Fruit fly (Drosophila melanogaster) whole organism, embryonic: ENCODE measurements around the gene stops.

ENCODE experiments used
- Bgb ChIP-seq: fragments of 200-800 bp; sonication (Bioruptor generic); IDR thresholded peaks from 2 replicates; pipeline ENCODE4 v1.3.6; 2022; ENCODE audit warnings: missing biosample characterization, missing genetic modification characterization; ENCODE audit not compliant: partially characterized antibody
- CG10979 ChIP-seq: fragments of 200-800 bp; sonication (Bioruptor generic); optimal IDR thresholded peaks from 2 replicates; lab custom pipeline; 2018; ENCODE audit warnings: missing biosample characterization, mild to moderate bottlenecking, missing genetic modification characterization, moderate library complexity
- CG11093 ChIP-seq: fragments of 200-800 bp; sonication (Bioruptor generic); IDR thresholded peaks from 3 replicates; pipeline ENCODE4 v1.3.6; 2022; ENCODE audit warnings: missing biosample characterization, missing genetic modification characterization
- CG12744 ChIP-seq: fragments of 200-800 bp; sonication (Bioruptor generic); optimal IDR thresholded peaks from 2 replicates; lab custom pipeline; 2016; ENCODE audit warnings: missing biosample characterization, missing genetic modification characterization
- CG14860 ChIP-seq: fragments of 200-800 bp; sonication (Bioruptor generic); IDR thresholded peaks from 3 replicates; pipeline ENCODE4 v1.3.6; 2022; ENCODE audit warnings: missing biosample characterization, missing genetic modification characterization; ENCODE audit not compliant: partially characterized antibody
- CG16813 ChIP-seq: fragments of 200-800 bp; sonication (Bioruptor generic); IDR thresholded peaks from 3 replicates; pipeline ENCODE4 v1.3.6; 2022; ENCODE audit warnings: missing biosample characterization, missing genetic modification characterization; ENCODE audit not compliant: partially characterized antibody
- CG17385 ChIP-seq: fragments of 200-800 bp; sonication (Bioruptor generic); optimal IDR thresholded peaks from 3 replicates; lab custom pipeline; 2018; ENCODE audit warnings: missing biosample characterization, mild to moderate bottlenecking, missing genetic modification characterization
- CG18262 ChIP-seq: fragments of 200-800 bp; optimal IDR thresholded peaks from 3 replicates; lab custom pipeline; 2019; ENCODE audit warnings: missing biosample characterization, mild to moderate bottlenecking, missing genetic modification characterization, moderate library complexity
- CG18476 ChIP-seq: fragments of 200-800 bp; sonication (Bioruptor generic); optimal IDR thresholded peaks from 2 replicates; lab custom pipeline; 2016; ENCODE audit warnings: missing biosample characterization, mild to moderate bottlenecking, missing genetic modification characterization
- CG2116 ChIP-seq: fragments of 200-800 bp; sonication (Bioruptor generic); optimal IDR thresholded peaks from 3 replicates; lab custom pipeline; 2018; ENCODE audit warnings: missing biosample characterization, mild to moderate bottlenecking, missing genetic modification characterization
- CG2199 ChIP-seq: fragments of 200-800 bp; sonication (Bioruptor generic); IDR thresholded peaks from 3 replicates; pipeline ENCODE4 v1.3.6; 2022; ENCODE audit warnings: missing biosample characterization, missing genetic modification characterization
- CG42726 ChIP-seq: fragments of 200-800 bp; sonication (Bioruptor generic); IDR thresholded peaks from 2 replicates; pipeline ENCODE4 v1.3.6; 2022; ENCODE audit warnings: missing biosample characterization, missing genetic modification characterization; ENCODE audit not compliant: partially characterized antibody
- CG4617 ChIP-seq: fragments of 200-800 bp; sonication (Bioruptor generic); optimal IDR thresholded peaks from 3 replicates; lab custom pipeline; 2016; ENCODE audit warnings: missing biosample characterization, missing genetic modification characterization, borderline replicate concordance
- CG6791 ChIP-seq: fragments of 200-800 bp; sonication (Bioruptor generic); IDR thresholded peaks from 3 replicates; pipeline ENCODE4 v1.3.6; 2022; ENCODE audit warnings: missing biosample characterization, missing genetic modification characterization; ENCODE audit not compliant: partially characterized antibody
- CG7963 ChIP-seq: fragments of 200-800 bp; sonication (Bioruptor generic); IDR thresholded peaks from 3 replicates; pipeline ENCODE4 v1.3.6; 2022; ENCODE audit warnings: missing biosample characterization, missing genetic modification characterization; ENCODE audit not compliant: partially characterized antibody
- CG9215 ChIP-seq: fragments of 200-800 bp; sonication (Bioruptor generic); IDR thresholded peaks from 2 replicates; pipeline ENCODE4 v1.3.6; 2022; ENCODE audit warnings: missing biosample characterization, missing genetic modification characterization
- CG9797 ChIP-seq: fragments of 200-800 bp; sonication (Bioruptor generic); optimal IDR thresholded peaks from 3 replicates; lab custom pipeline; 2018; ENCODE audit warnings: missing biosample characterization, mild to moderate bottlenecking, missing genetic modification characterization
- CG9932 ChIP-seq: fragments of 200-800 bp; sonication (Bioruptor generic); IDR thresholded peaks from 2 replicates; pipeline ENCODE4 v1.3.6; 2022; ENCODE audit warnings: missing biosample characterization, missing genetic modification characterization
- Dad ChIP-seq: fragments of 200-800 bp; sonication (Bioruptor generic); optimal IDR thresholded peaks from 3 replicates; lab custom pipeline; 2016; ENCODE audit warnings: missing biosample characterization, missing genetic modification characterization
- Dll ChIP-seq: fragments of 200-800 bp; sonication (Bioruptor generic); IDR thresholded peaks from 4 replicates; pipeline ENCODE4 v1.3.6; 2022; ENCODE audit warnings: missing biosample characterization, missing genetic modification characterization; ENCODE audit not compliant: partially characterized antibody
- Eip74EF ChIP-seq, 2 experiments: fragments of 200-800 bp in 1 of 2; fragments of >200 bp in 1 of 2; sonication (Bioruptor generic) in 1 of 2; optimal IDR thresholded peaks; 2 replicates each; lab custom pipeline; 2017 to 2019; ENCODE audit warnings: missing biosample characterization in 2 of 2, missing genetic modification characterization in 2 of 2, mild to moderate bottlenecking in 1 of 2, moderate library complexity in 1 of 2
- Hr3 ChIP-seq: fragments of 200-800 bp; sonication (Bioruptor generic); optimal IDR thresholded peaks from 3 replicates; lab custom pipeline; 2016; ENCODE audit warnings: missing biosample characterization, missing genetic modification characterization
- MESR4 ChIP-seq: fragments of 200-800 bp; sonication (Bioruptor generic); optimal IDR thresholded peaks from 2 replicates; lab custom pipeline; 2018; ENCODE audit warnings: missing biosample characterization, mild to moderate bottlenecking, missing genetic modification characterization, moderate library complexity
- Med ChIP-seq: fragments of 200-800 bp; sonication (Bioruptor generic); peaks from one replicate; lab custom pipeline; 2016; ENCODE audit warnings: missing biosample characterization, missing genetic modification characterization, mild to moderate bottlenecking, inconsistent platforms, moderate library complexity
- Mes4 ChIP-seq: fragments of 200-800 bp; sonication (Bioruptor generic); optimal IDR thresholded peaks from 2 replicates; lab custom pipeline; 2016; ENCODE audit warnings: missing biosample characterization, missing genetic modification characterization
- NfI ChIP-seq: fragments of 200-800 bp; sonication (Bioruptor generic); optimal IDR thresholded peaks from 3 replicates; lab custom pipeline; 2018; ENCODE audit warnings: missing biosample characterization, mild to moderate bottlenecking, missing genetic modification characterization, moderate library complexity
- Sin3A ChIP-seq: fragments of >200 bp; optimal IDR thresholded peaks from 2 replicates; lab custom pipeline; 2018
- Sry-δ ChIP-seq: fragments of 200-800 bp; sonication (Bioruptor generic); optimal IDR thresholded peaks from 2 replicates; lab custom pipeline; 2016; ENCODE audit warnings: missing biosample characterization, missing genetic modification characterization
- Xrp1 ChIP-seq: fragments of 200-800 bp; sonication (Bioruptor generic); IDR thresholded peaks from 2 replicates; pipeline ENCODE4 v1.3.6; 2022; ENCODE audit warnings: missing biosample characterization, missing genetic modification characterization
- amos ChIP-seq: fragments of 200-800 bp; sonication (Bioruptor generic); IDR thresholded peaks from 2 replicates; pipeline ENCODE4 v1.3.6; 2022; ENCODE audit warnings: missing biosample characterization, missing genetic modification characterization; ENCODE audit not compliant: partially characterized antibody
- bbx ChIP-seq: fragments of 200-800 bp; sonication (Bioruptor generic); IDR thresholded peaks from 2 replicates; pipeline ENCODE4 v1.3.6; 2022; ENCODE audit warnings: missing biosample characterization, missing genetic modification characterization; ENCODE audit not compliant: partially characterized antibody
- bcd ChIP-seq: fragments of 200-800 bp; sonication (Bioruptor generic); optimal IDR thresholded peaks from 2 replicates; lab custom pipeline; 2017; ENCODE audit warnings: missing biosample characterization, mild to moderate bottlenecking, missing genetic modification characterization
- bigmax ChIP-seq: fragments of 200-800 bp; sonication (Bioruptor generic); optimal IDR thresholded peaks from 2 replicates; lab custom pipeline; 2018; ENCODE audit warnings: missing biosample characterization, mild to moderate bottlenecking, missing genetic modification characterization
- crc ChIP-seq: fragments of 200-800 bp; sonication (Bioruptor generic); optimal IDR thresholded peaks from 2 replicates; lab custom pipeline; 2016; ENCODE audit warnings: missing biosample characterization, missing genetic modification characterization
- dati ChIP-seq: fragments of 200-800 bp; sonication (Bioruptor generic); IDR thresholded peaks from 2 replicates; pipeline ENCODE4 v1.3.6; 2022; ENCODE audit warnings: missing biosample characterization, missing genetic modification characterization
- en ChIP-seq: fragments of 200-800 bp; sonication (Bioruptor generic); optimal IDR thresholded peaks from 2 replicates; lab custom pipeline; 2016; ENCODE audit warnings: missing biosample characterization, missing genetic modification characterization
- fd96Cb ChIP-seq: fragments of 200-800 bp; sonication (Bioruptor generic); optimal IDR thresholded peaks from 2 replicates; lab custom pipeline; 2018; ENCODE audit warnings: missing biosample characterization, mild to moderate bottlenecking, missing genetic modification characterization, moderate library complexity
- gfzf ChIP-seq: fragments of 200-800 bp; sonication (Bioruptor generic); optimal IDR thresholded peaks from 2 replicates; lab custom pipeline; 2016; ENCODE audit warnings: missing biosample characterization, mild to moderate bottlenecking, missing genetic modification characterization, moderate library complexity
- hb ChIP-seq: fragments of 200-800 bp; sonication (Bioruptor generic); IDR thresholded peaks from 3 replicates; pipeline ENCODE4 v1.3.6; 2022; ENCODE audit warnings: missing biosample characterization, missing genetic modification characterization; ENCODE audit not compliant: partially characterized antibody
- hbn ChIP-seq: fragments of 200-800 bp; sonication (Bioruptor generic); IDR thresholded peaks from 2 replicates; pipeline ENCODE4 v1.3.6; 2022; ENCODE audit warnings: missing biosample characterization, missing genetic modification characterization; ENCODE audit not compliant: partially characterized antibody
- kni ChIP-seq: fragments of 200-800 bp; sonication (Bioruptor generic); optimal IDR thresholded peaks from 3 replicates; lab custom pipeline; 2017; ENCODE audit warnings: mild to moderate bottlenecking, missing biosample characterization, missing genetic modification reagents, missing genetic modification characterization
- pb ChIP-seq: fragments of 200-800 bp; sonication (Bioruptor generic); optimal IDR thresholded peaks from 3 replicates; lab custom pipeline; 2016; ENCODE audit warnings: missing biosample characterization, missing genetic modification characterization
- pho ChIP-seq: fragments of 200-800 bp; sonication (Bioruptor generic); optimal IDR thresholded peaks from 2 replicates; lab custom pipeline; 2016; ENCODE audit warnings: missing biosample characterization, missing genetic modification characterization
- pum ChIP-seq: fragments of 200-800 bp; sonication (Bioruptor generic); optimal IDR thresholded peaks from 2 replicates; lab custom pipeline; 2016; ENCODE audit warnings: missing biosample characterization, missing genetic modification characterization
- sd ChIP-seq: fragments of 200-800 bp; sonication (Bioruptor generic); optimal IDR thresholded peaks from 3 replicates; lab custom pipeline; 2018; ENCODE audit warnings: missing biosample characterization, mild to moderate bottlenecking, missing genetic modification characterization, moderate library complexity
- ssp ChIP-seq: fragments of 200-800 bp; sonication (Bioruptor generic); IDR thresholded peaks from 2 replicates; pipeline ENCODE4 v1.3.6; 2022; ENCODE audit warnings: missing biosample characterization, missing genetic modification characterization
- stwl ChIP-seq: fragments of 200-800 bp; sonication (Bioruptor generic); optimal IDR thresholded peaks from 3 replicates; lab custom pipeline; 2018; ENCODE audit warnings: missing biosample characterization, mild to moderate bottlenecking, missing genetic modification characterization, moderate library complexity
- trem ChIP-seq: fragments of 200-800 bp; optimal IDR thresholded peaks from 3 replicates; lab custom pipeline; 2019; ENCODE audit warnings: missing biosample characterization, mild to moderate bottlenecking, missing genetic modification characterization, moderate library complexity
- tup ChIP-seq: fragments of 200-800 bp; sonication (Bioruptor generic); optimal IDR thresholded peaks from 2 replicates; lab custom pipeline; 2016; ENCODE audit warnings: missing biosample characterization, mild to moderate bottlenecking, missing genetic modification characterization, moderate library complexity
- vvl ChIP-seq: fragments of 200-800 bp; sonication (Bioruptor generic); IDR thresholded peaks from 2 replicates; pipeline ENCODE4 v1.3.6; 2022; ENCODE audit warnings: missing biosample characterization, missing genetic modification characterization

The stops gene

DNA sequence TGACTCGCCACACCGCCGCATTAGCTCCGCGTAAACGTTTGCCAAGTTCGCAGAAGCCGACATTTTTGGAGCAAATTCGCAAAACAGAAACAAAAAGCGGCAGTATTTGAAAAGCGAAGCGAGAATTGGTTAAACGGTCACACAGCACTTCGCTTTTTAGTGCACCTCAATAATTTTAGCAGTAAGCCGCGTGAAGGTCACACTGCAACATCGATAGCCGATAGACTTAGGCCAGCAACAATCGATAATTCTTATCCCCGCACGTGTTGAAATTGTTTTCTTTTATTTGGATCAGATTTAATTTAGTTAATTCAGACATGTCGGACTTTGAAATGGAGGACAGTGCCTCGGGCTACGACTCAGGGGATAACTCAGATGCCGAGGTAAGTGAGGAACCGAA, 44.3 kb upstream of the stops start, which contains the start of the genes Zwilch and CG1542 (continued):
- TF ChIP-seq Bgb (GFP tag; lab: Robert Waterston, UW): peak; percentile 87
- peak; percentile 25 for TF ChIP-seq kni (GFP tag; lab: Kevin White, UChicago)
- TF ChIP-seq Dll (GFP tag; lab: Robert Waterston, UW): peak; percentile 78
- no peak for TF ChIP-seq dati (GFP tag; lab: Robert Waterston, UW)
- peak; percentile 75; the same call in 2 of the 3 replicates for TF ChIP-seq hb
- TF ChIP-seq CG42726: 0 out of 2 replicates have a peak, but pooled peaks have one; percentile 32
- no peak for TF ChIP-seq fd96Cb (tag; lab: Kevin White, UChicago)
- no peak for TF ChIP-seq Mes4 (GFP tag; lab: Kevin White, UChicago)
- peak; percentile 66 for TF ChIP-seq MESR4
- TF ChIP-seq CG16813 (GFP tag; lab: Robert Waterston, UW): peak; percentile 78
- TF ChIP-seq stwl (tag; lab: Kevin White, UChicago): peak; percentile 92
- TF ChIP-seq pho: no peak
- peak; percentile 98 for TF ChIP-seq CG9797 (GFP tag; lab: Kevin White, UChicago)
- TF ChIP-seq CG2116 (GFP tag; lab: Kevin White, UChicago): peak; percentile 90
- TF ChIP-seq bcd (GFP tag; lab: Kevin White, UChicago): no peak
- no peak for TF ChIP-seq CG9215 (GFP tag; lab: Robert Waterston, UW)
- peak; percentile 74 for TF ChIP-seq CG7963
- TF ChIP-seq CG17385 (GFP tag; lab: Kevin White, UChicago): no peak
- TF ChIP-seq en (GFP tag; lab: Kevin White, UChicago): no peak
- peak; percentile 65 for TF ChIP-seq CG4617 (GFP tag; lab: Kevin White, UChicago)
- TF ChIP-seq Dad (GFP tag; lab: Kevin White, UChicago): no peak
- TF ChIP-seq CG12744 (GFP tag; lab: Kevin White, UChicago): no peak
- TF ChIP-seq CG14860: peak; percentile 66
- no peak for TF ChIP-seq pb (GFP tag; lab: Kevin White, UChicago)
- TF ChIP-seq CG18476 (GFP tag; lab: Kevin White, UChicago): no peak
- TF ChIP-seq trem (tag; lab: Kevin White, UChicago): peak; percentile 78
- TF ChIP-seq Med (GFP tag; lab: Kevin White, UChicago): no peak
- TF ChIP-seq Sry-δ (GFP tag; lab: Kevin White, UChicago): peak; percentile 79
- no peak for TF ChIP-seq Xrp1 (GFP tag; lab: Robert Waterston, UW)
- TF ChIP-seq Sin3A (lab: Kevin White, UChicago): peak; percentile 58
- TF ChIP-seq sd: no peak
- no peak for TF ChIP-seq pum (GFP tag; lab: Kevin White, UChicago)
- peak; percentile 34; the same call in 1 of the 2 replicates for TF ChIP-seq ssp (GFP tag; lab: Robert Waterston, UW)
- no peak for TF ChIP-seq CG10979 (tag; lab: Kevin White, UChicago)
- TF ChIP-seq bigmax (GFP tag; lab: Kevin White, UChicago): peak; percentile 46
- no peak for TF ChIP-seq Hr3 (GFP tag; lab: Kevin White, UChicago)
- peak; percentile 57; the same call in 1 of the 2 replicates for TF ChIP-seq vvl (GFP tag; lab: Robert Waterston, UW)
- TF ChIP-seq CG6791 (GFP tag; lab: Robert Waterston, UW): peak; percentile 77
- no peak for TF ChIP-seq CG11093
- 0 out of 2 replicates have a peak, but pooled peaks have one; percentile 8 for TF ChIP-seq CG9932 (GFP tag; lab: Robert Waterston, UW)
- no peak for TF ChIP-seq CG2199 (GFP tag; lab: Robert Waterston, UW)
- TF ChIP-seq gfzf (GFP tag; lab: Kevin White, UChicago): peak; percentile 92
- no peak for TF ChIP-seq tup
- no peak for TF ChIP-seq CG18262
- no peak for TF ChIP-seq crc (GFP tag; lab: Kevin White, UChicago)
- no peak for TF ChIP-seq NfI (GFP tag; lab: Kevin White, UChicago)
- TF ChIP-seq amos (GFP tag; lab: Robert Waterston, UW): peak; percentile 79
- peak; percentile 83 for TF ChIP-seq bbx (GFP tag; lab: Robert Waterston, UW)
- no peak for TF ChIP-seq Eip74EF (GFP tag; optimal IDR thresholded peaks at IDR 0.05; lab: Kevin White, UChicago)
- peak; percentile 78 for TF ChIP-seq hbn (GFP tag; lab: Robert Waterston, UW)
